Worm (Caenorhabditis elegans) whole organism, early embryonic: ENCODE data around the gene F46B3.23.

Experiments used
- B0310.2 ChIP-seq: sonication (generic microtip); optimal IDR thresholded peaks from 2 replicates; lab custom pipeline; 2016; ENCODE audit warnings: mild to moderate bottlenecking, missing genetic modification characterization, missing compliant biosample characterization
- F13C5.2 ChIP-seq: sonication (generic microtip); optimal IDR thresholded peaks from 2 replicates; lab custom pipeline; 2017; ENCODE audit warnings: mild to moderate bottlenecking, missing genetic modification characterization, inconsistent platforms, missing compliant biosample characterization
- aly-1 ChIP-seq: sonication (generic microtip); optimal IDR thresholded peaks from 2 replicates; lab custom pipeline; 2016; ENCODE audit warnings: missing genetic modification characterization, missing compliant biosample characterization
- ama-1 ChIP-seq: fragments of 150-350 bp; optimal IDR thresholded peaks from 2 replicates; lab custom pipeline; 2014
- ceh-13 ChIP-seq: fragments of 200-800 bp; sonication (Bioruptor generic); optimal IDR thresholded peaks from 2 replicates; lab custom pipeline; 2018; ENCODE audit warnings: mild to moderate bottlenecking, missing genetic modification characterization, missing compliant biosample characterization
- ceh-36 ChIP-seq: sonication (generic microtip); optimal IDR thresholded peaks from 2 replicates; lab custom pipeline; 2016; ENCODE audit warnings: missing genetic modification characterization, inconsistent platforms, missing compliant biosample characterization
- ets-7 ChIP-seq: sonication (generic microtip); optimal IDR thresholded peaks from 2 replicates; lab custom pipeline; 2016; ENCODE audit warnings: missing genotype, missing genetic modification characterization, missing compliant biosample characterization
- flt-1 ChIP-seq: fragments of 200-800 bp; sonication (Bioruptor generic); IDR thresholded peaks from 2 replicates; pipeline ENCODE4 v1.3.6; 2022; ENCODE audit warnings: missing genetic modification characterization, missing compliant biosample characterization
- hmbx-1 ChIP-seq: sonication (generic microtip); optimal IDR thresholded peaks from 2 replicates; lab custom pipeline; 2016; ENCODE audit warnings: mild to moderate bottlenecking, missing genetic modification characterization, missing compliant biosample characterization
- hmg-4 ChIP-seq: fragments of 200-800 bp; sonication (Bioruptor generic); optimal IDR thresholded peaks from 2 replicates; lab custom pipeline; 2018; ENCODE audit warnings: mild to moderate bottlenecking, missing genetic modification characterization, missing compliant biosample characterization
- hnd-1 ChIP-seq: sonication (generic microtip); optimal IDR thresholded peaks from 2 replicates; lab custom pipeline; 2016; ENCODE audit warnings: missing genetic modification characterization, missing compliant biosample characterization
- pes-1 ChIP-seq: fragments of 200-800 bp; sonication (Bioruptor generic); IDR thresholded peaks from 2 replicates; pipeline ENCODE4 v1.3.6; 2022; ENCODE audit warnings: missing genetic modification reagents, missing genetic modification characterization, missing compliant biosample characterization
- scrt-1 ChIP-seq: fragments of 200-800 bp; sonication (Bioruptor generic); IDR thresholded peaks from 2 replicates; pipeline ENCODE4 v1.3.6; 2022; ENCODE audit warnings: missing genetic modification characterization, missing compliant biosample characterization
- sea-1 ChIP-seq: fragments of 200-800 bp; sonication (Bioruptor generic); conservative IDR thresholded peaks from 2 replicates; pipeline ENCODE4 v1.3.6; 2022; ENCODE audit warnings: missing genetic modification characterization, missing compliant biosample characterization
- tbx-11 ChIP-seq: fragments of 200-800 bp; sonication (Bioruptor generic); IDR thresholded peaks from 2 replicates; pipeline ENCODE4 v1.3.6; 2022; ENCODE audit warnings: missing genetic modification characterization, missing compliant biosample characterization
- tbx-37 ChIP-seq: fragments of 200-800 bp; sonication (Bioruptor generic); conservative IDR thresholded peaks from 2 replicates; pipeline ENCODE4 v1.3.6; 2022; ENCODE audit warnings: missing genetic modification reagents, missing genetic modification characterization, missing compliant biosample characterization
- tra-4 ChIP-seq: sonication (generic microtip); optimal IDR thresholded peaks from 2 replicates; lab custom pipeline; 2017; ENCODE audit warnings: missing genetic modification characterization, missing compliant biosample characterization

The F46B3.23 gene

ce11 chrV:20599795-20600194 is 6.7 kb downstream of the F46B3.23 start, which contains the start of gene col-163:
Gene col-163 (plus strand): TSS chrV:20600095.
- TF ChIP-seq hmbx-1 (tag; lab: Kevin White, UChicago) (no peak), tbx-11 (GFP tag; lab: Robert Waterston, UW) (no peak), ceh-13 (GFP tag; lab: Kevin White, UChicago) (no peak), F13C5.2 (tag; lab: Kevin White, UChicago) (no peak), tbx-37 (GFP tag; lab: Robert Waterston, UW) (no peak), tra-4 (tag; lab: Kevin White, UChicago) (no peak), ets-7 (no peak), hnd-1 (tag; lab: Kevin White, UChicago) (no peak), ceh-36 (no peak), sea-1 (no peak), pes-1 (GFP tag; lab: Robert Waterston, UW) (no peak)

- TF ChIP-seq tbx-37 (GFP tag; lab: Robert Waterston, UW), result no peak
- no peak for TF ChIP-seq scrt-1
- no peak for TF ChIP-seq tra-4 (tag; lab: Kevin White, UChicago)
- TF ChIP-seq F13C5.2 (tag; lab: Kevin White, UChicago), result no peak
- TF ChIP-seq ceh-13 (GFP tag; lab: Kevin White, UChicago), result no peak
- no peak for TF ChIP-seq ceh-36
- TF ChIP-seq aly-1 (tag; lab: Kevin White, UChicago), result no peak
- no peak for TF ChIP-seq hnd-1 (tag; lab: Kevin White, UChicago)
- no peak for TF ChIP-seq flt-1 (GFP tag; lab: Robert Waterston, UW)
- TF ChIP-seq hmbx-1 (tag; lab: Kevin White, UChicago), result no peak
- TF ChIP-seq pes-1 (GFP tag; lab: Robert Waterston, UW), result no peak
- no peak for TF ChIP-seq ama-1 (lab: Kevin White, UChicago)
- TF ChIP-seq B0310.2 (tag; lab: Kevin White, UChicago), result no peak
- no peak for TF ChIP-seq hmg-4
- TF ChIP-seq ets-7, result no peak
- no peak for TF ChIP-seq sea-1
Measured at ce11 chrV:20597076-20597475, 9.4 kb downstream of the F46B3.23 start, which contains the start of gene F46B3.1. Gene F46B3.1 (minus strand): TSS chrV:20597176.

- TF ChIP-seq ceh-13 (GFP tag; lab: Kevin White, UChicago), result no peak
- no peak for TF ChIP-seq tra-4 (tag; lab: Kevin White, UChicago)
- no peak for TF ChIP-seq aly-1 (tag; lab: Kevin White, UChicago)
- no peak for TF ChIP-seq F13C5.2 (tag; lab: Kevin White, UChicago)
- TF ChIP-seq ets-7, result no peak
- TF ChIP-seq tbx-11 (GFP tag; lab: Robert Waterston, UW), result no peak
- TF ChIP-seq B0310.2 (tag; lab: Kevin White, UChicago), result no peak
- TF ChIP-seq ceh-36, result no peak
- no peak for TF ChIP-seq tbx-37 (GFP tag; lab: Robert Waterston, UW)
- no peak for TF ChIP-seq flt-1 (GFP tag; lab: Robert Waterston, UW)
- TF ChIP-seq hmbx-1 (tag; lab: Kevin White, UChicago), result no peak
- TF ChIP-seq hnd-1 (tag; lab: Kevin White, UChicago), result no peak
- TF ChIP-seq scrt-1, result no peak
- TF ChIP-seq sea-1, result no peak
- TF ChIP-seq hmg-4, result no peak
- no peak for TF ChIP-seq pes-1 (GFP tag; lab: Robert Waterston, UW)
Measured at ce11 chrV:20595653-20596052, 10.9 kb downstream of the F46B3.23 start, which contains the start of gene F26F2.11. Gene F26F2.11 (minus strand): TSS chrV:20595753.

ce11 chrV:20594746-20595145 is 11.8 kb downstream of the F46B3.23 start, which contains the start of gene F26F2.10:
Gene F26F2.10 (minus strand): TSS chrV:20594846.
- TF ChIP-seq hnd-1 (tag; lab: Kevin White, UChicago) (no peak), pes-1 (GFP tag; lab: Robert Waterston, UW) (no peak), ceh-36 (no peak), tbx-11 (GFP tag; lab: Robert Waterston, UW) (no peak), tbx-37 (GFP tag; lab: Robert Waterston, UW) (no peak)

- TF ChIP-seq hmg-4 (peak; percentile 32), tbx-11 (GFP tag; lab: Robert Waterston, UW) (0 out of 2 replicates have a peak, but pooled peaks have one; percentile 18), pes-1 (GFP tag; lab: Robert Waterston, UW) (0 out of 2 replicates have a peak, but pooled peaks have one; percentile 42), tbx-37 (GFP tag; lab: Robert Waterston, UW) (0 out of 2 replicates have a peak, but pooled peaks have one; percentile 19), hmbx-1 (tag; lab: Kevin White, UChicago) (no peak), hnd-1 (tag; lab: Kevin White, UChicago) (no peak), flt-1 (GFP tag; lab: Robert Waterston, UW) (no peak), ama-1 (lab: Kevin White, UChicago) (no peak), F13C5.2 (tag; lab: Kevin White, UChicago) (peak; percentile 76)
Measured at ce11 chrV:20580511-20581040, 25.9 kb downstream of the F46B3.23 start, which contains the start of gene F26F2.7. Gene F26F2.7 (plus strand): TSS chrV:20580990.

- TF ChIP-seq flt-1 (GFP tag; lab: Robert Waterston, UW), result no peak
- TF ChIP-seq F13C5.2 (tag; lab: Kevin White, UChicago), result no peak
- TF ChIP-seq hmg-4, result no peak
- TF ChIP-seq tbx-37 (GFP tag; lab: Robert Waterston, UW), result no peak
- no peak for TF ChIP-seq hmbx-1 (tag; lab: Kevin White, UChicago)
- no peak for TF ChIP-seq hnd-1 (tag; lab: Kevin White, UChicago)
- TF ChIP-seq ceh-13 (GFP tag; lab: Kevin White, UChicago), result no peak
- no peak for TF ChIP-seq ama-1 (lab: Kevin White, UChicago)
- no peak for TF ChIP-seq sea-1
Measured at ce11 chrV:20579534-20579933, 27.0 kb downstream of the F46B3.23 start, which contains the start of gene F26F2.8. Gene F26F2.8 (plus strand): TSS chrV:20579546.

ce11 chrV:20574872-20575271 is 31.6 kb downstream of the F46B3.23 start:
- TF ChIP-seq tra-4 (tag; lab: Kevin White, UChicago), result no peak
- no peak for TF ChIP-seq tbx-37 (GFP tag; lab: Robert Waterston, UW)
- no peak for TF ChIP-seq flt-1 (GFP tag; lab: Robert Waterston, UW)
- TF ChIP-seq ceh-13 (GFP tag; lab: Kevin White, UChicago), result no peak
- TF ChIP-seq hnd-1 (tag; lab: Kevin White, UChicago), result no peak
